Fruit fly (Drosophila melanogaster) whole organism, embryonic: ENCODE results near the gene COX7AL2.
A peak's percentile ranks its signal among the peaks of the same experiment; 100 is the strongest.

Source experiments
- Atf3 ChIP-seq: fragments of 200-800 bp; sonication (Bioruptor generic); optimal IDR thresholded peaks from 3 replicates; lab custom pipeline; 2016; ENCODE audit warnings: missing biosample characterization, missing genetic modification characterization
- CG10267 ChIP-seq: fragments of 200-800 bp; sonication (Bioruptor generic); optimal IDR thresholded peaks from 2 replicates; lab custom pipeline; 2018; ENCODE audit warnings: missing biosample characterization, mild to moderate bottlenecking, missing genetic modification characterization, moderate library complexity
- CG11398 ChIP-seq: fragments of 200-800 bp; sonication (Bioruptor generic); optimal IDR thresholded peaks from 2 replicates; lab custom pipeline; 2016; ENCODE audit warnings: missing biosample characterization, missing genetic modification characterization
- CG12391 ChIP-seq: fragments of 200-800 bp; sonication (Bioruptor generic); optimal IDR thresholded peaks from 3 replicates; lab custom pipeline; 2018; ENCODE audit warnings: missing biosample characterization, mild to moderate bottlenecking, missing genetic modification characterization, moderate library complexity
- CG14050 ChIP-seq: fragments of 200-800 bp; sonication (Bioruptor generic); IDR thresholded peaks from 3 replicates; pipeline ENCODE4 v1.3.6; 2022; ENCODE audit warnings: missing biosample characterization, missing genetic modification characterization
- CG14965 ChIP-seq: fragments of 200-800 bp; sonication (Bioruptor generic); optimal IDR thresholded peaks from 2 replicates; lab custom pipeline; 2016; ENCODE audit warnings: missing biosample characterization, missing genetic modification characterization, borderline replicate concordance
- CG1529 ChIP-seq: fragments of 200-800 bp; sonication (Bioruptor generic); optimal IDR thresholded peaks from 3 replicates; lab custom pipeline; 2018; ENCODE audit warnings: missing biosample characterization, missing genetic modification characterization
- CG15601 ChIP-seq: fragments of 200-800 bp; sonication (Bioruptor generic); optimal IDR thresholded peaks from 3 replicates; lab custom pipeline; 2019; ENCODE audit warnings: missing biosample characterization, mild to moderate bottlenecking, missing genetic modification characterization, moderate library complexity
- CG2129 ChIP-seq: fragments of 200-800 bp; sonication (Bioruptor generic); IDR thresholded peaks from 2 replicates; pipeline ENCODE4 v1.3.6; 2022; ENCODE audit warnings: missing biosample characterization, missing genetic modification characterization; ENCODE audit not compliant: partially characterized antibody
- CG32532 ChIP-seq: fragments of 200-800 bp; sonication (Bioruptor generic); IDR thresholded peaks from 2 replicates; pipeline ENCODE4 v1.3.6; 2022; ENCODE audit warnings: missing biosample characterization, missing genetic modification characterization
- CG32772 ChIP-seq: fragments of 200-800 bp; sonication (Bioruptor generic); IDR thresholded peaks from 2 replicates; pipeline ENCODE4 v1.3.6; 2022; ENCODE audit warnings: missing biosample characterization, missing genetic modification characterization
- CG4854 ChIP-seq: fragments of 200-800 bp; sonication (Bioruptor generic); optimal IDR thresholded peaks from 2 replicates; lab custom pipeline; 2016; ENCODE audit warnings: missing biosample characterization, missing genetic modification characterization, inconsistent platforms
- CG6254 ChIP-seq: fragments of 200-800 bp; sonication (Bioruptor generic); optimal IDR thresholded peaks from 3 replicates; lab custom pipeline; 2017; ENCODE audit warnings: mild to moderate bottlenecking, missing biosample characterization, missing genetic modification reagents, missing genetic modification characterization
- CG7372 ChIP-seq: fragments of 200-800 bp; sonication (Bioruptor generic); IDR thresholded peaks from 2 replicates; pipeline ENCODE4 v1.3.6; 2022; ENCODE audit warnings: missing biosample characterization, missing genetic modification characterization
- CG7928 ChIP-seq: fragments of 200-800 bp; sonication (Bioruptor generic); optimal IDR thresholded peaks from 2 replicates; lab custom pipeline; 2017; ENCODE audit warnings: missing biosample characterization, mild to moderate bottlenecking, missing genetic modification characterization
- CG8388 ChIP-seq: fragments of 200-800 bp; sonication (Bioruptor generic); optimal IDR thresholded peaks from 2 replicates; lab custom pipeline; 2019; ENCODE audit warnings: missing biosample characterization, mild to moderate bottlenecking, missing genetic modification characterization, moderate library complexity
- CG9609 ChIP-seq: fragments of 200-800 bp; sonication (Bioruptor generic); optimal IDR thresholded peaks from 3 replicates; lab custom pipeline; 2016; ENCODE audit warnings: missing biosample characterization, missing genetic modification characterization
- CG9876 ChIP-seq: fragments of 200-800 bp; sonication (Bioruptor generic); optimal IDR thresholded peaks from 2 replicates; lab custom pipeline; 2016; ENCODE audit warnings: missing biosample characterization, missing genetic modification characterization
- Dbx ChIP-seq: fragments of 200-800 bp; sonication (Bioruptor generic); IDR thresholded peaks from 3 replicates; pipeline ENCODE4 v1.3.6; 2022; ENCODE audit warnings: missing biosample characterization, missing genetic modification characterization
- Dfd ChIP-seq, 2 experiments: fragments of >200 bp; optimal IDR thresholded peaks; 2 replicates each; lab custom pipeline; 2017; ENCODE audit warnings: missing biosample characterization in 2 of 2, missing genetic modification characterization in 2 of 2
- Doc2 ChIP-seq: fragments of 200-800 bp; sonication (Bioruptor generic); IDR thresholded peaks from 2 replicates; pipeline ENCODE4 v1.3.6; 2022; ENCODE audit warnings: missing biosample characterization, missing genetic modification characterization
- Dp ChIP-seq: fragments of 200-800 bp; sonication (Bioruptor generic); optimal IDR thresholded peaks from 2 replicates; lab custom pipeline; 2018; ENCODE audit warnings: missing biosample characterization, mild to moderate bottlenecking, missing genetic modification characterization, moderate library complexity
- Hmr ChIP-seq: fragments of 200-800 bp; sonication (Bioruptor generic); optimal IDR thresholded peaks from 3 replicates; lab custom pipeline; 2017; ENCODE audit warnings: mild to moderate bottlenecking, missing biosample characterization, missing genetic modification reagents, missing genetic modification characterization
- Meics ChIP-seq: fragments of 200-800 bp; sonication (Bioruptor generic); optimal IDR thresholded peaks from 2 replicates; lab custom pipeline; 2017; ENCODE audit warnings: missing biosample characterization, mild to moderate bottlenecking, missing genetic modification characterization
- Neu2 ChIP-seq: fragments of 200-800 bp; sonication (Bioruptor generic); optimal IDR thresholded peaks from 3 replicates; lab custom pipeline; 2016; ENCODE audit warnings: missing biosample characterization, missing genetic modification characterization, borderline replicate concordance
- Sin3A ChIP-seq: fragments of >200 bp; optimal IDR thresholded peaks from 2 replicates; lab custom pipeline; 2018
- aop ChIP-seq: fragments of 200-800 bp; sonication (Bioruptor generic); IDR thresholded peaks from 2 replicates; pipeline ENCODE4 v1.3.6; 2022; ENCODE audit warnings: missing biosample characterization, missing genetic modification characterization
- az2 ChIP-seq: fragments of 200-800 bp; sonication (Bioruptor generic); optimal IDR thresholded peaks from 3 replicates; lab custom pipeline; 2016; ENCODE audit warnings: missing biosample characterization, missing genetic modification characterization
- bcd ChIP-seq: fragments of 200-800 bp; sonication (Bioruptor generic); optimal IDR thresholded peaks from 2 replicates; lab custom pipeline; 2017; ENCODE audit warnings: missing biosample characterization, mild to moderate bottlenecking, missing genetic modification characterization
- croc ChIP-seq: fragments of 200-800 bp; sonication (Bioruptor generic); conservative IDR thresholded peaks from 3 replicates; pipeline ENCODE4 v1.3.6; 2022; ENCODE audit warnings: missing biosample characterization, missing genetic modification characterization
- crp ChIP-seq, 2 experiments: fragments of 200-800 bp; sonication (Bioruptor generic); optimal IDR thresholded peaks; 2 replicates in 1 of 2; 3 replicates in 1 of 2; lab custom pipeline; 2017; ENCODE audit warnings: missing biosample characterization in 2 of 2, missing genetic modification characterization in 2 of 2, mild to moderate bottlenecking in 1 of 2, moderate library complexity in 1 of 2
- danr ChIP-seq: fragments of 200-800 bp; sonication (Bioruptor generic); IDR thresholded peaks from 2 replicates; pipeline ENCODE4 v1.3.6; 2022; ENCODE audit warnings: missing biosample characterization, missing genetic modification characterization
- disco-r ChIP-seq: fragments of 200-800 bp; sonication (Bioruptor generic); optimal IDR thresholded peaks from 2 replicates; lab custom pipeline; 2016; ENCODE audit warnings: missing biosample characterization, missing genetic modification characterization
- dm ChIP-seq: fragments of 200-800 bp; sonication (Bioruptor generic); optimal IDR thresholded peaks from 3 replicates; lab custom pipeline; 2016; ENCODE audit warnings: missing biosample characterization, missing genetic modification characterization
- dmrt99B ChIP-seq: fragments of 200-800 bp; sonication (Bioruptor generic); optimal IDR thresholded peaks from 2 replicates; lab custom pipeline; 2018; ENCODE audit warnings: missing biosample characterization, mild to moderate bottlenecking, missing genetic modification characterization, moderate library complexity
- fru ChIP-seq: fragments of >200 bp; optimal IDR thresholded peaks from 2 replicates; lab custom pipeline; 2017
- gfzf ChIP-seq: fragments of 200-800 bp; sonication (Bioruptor generic); optimal IDR thresholded peaks from 2 replicates; lab custom pipeline; 2016; ENCODE audit warnings: missing biosample characterization, mild to moderate bottlenecking, missing genetic modification characterization, moderate library complexity
- gsb-n ChIP-seq: fragments of 200-800 bp; sonication (Bioruptor generic); optimal IDR thresholded peaks from 3 replicates; lab custom pipeline; 2018; ENCODE audit warnings: missing biosample characterization, mild to moderate bottlenecking, missing genetic modification characterization
- luna ChIP-seq: fragments of 200-800 bp; sonication (Bioruptor generic); optimal IDR thresholded peaks from 2 replicates; lab custom pipeline; 2016; ENCODE audit warnings: missing biosample characterization, missing genetic modification characterization
- mld ChIP-seq: fragments of 200-800 bp; sonication (Bioruptor generic); IDR thresholded peaks from 3 replicates; pipeline ENCODE4 v1.3.6; 2022; ENCODE audit warnings: missing biosample characterization, missing genetic modification characterization; ENCODE audit not compliant: partially characterized antibody
- pnt ChIP-seq: fragments of 200-800 bp; sonication (Bioruptor generic); optimal IDR thresholded peaks from 3 replicates; lab custom pipeline; 2016; ENCODE audit warnings: missing biosample characterization, missing genetic modification characterization
- ranshi ChIP-seq: fragments of 200-800 bp; sonication (Bioruptor generic); IDR thresholded peaks from 2 replicates; pipeline ENCODE4 v1.3.6; 2022; ENCODE audit warnings: missing biosample characterization, missing genetic modification characterization
- sim ChIP-seq: fragments of 200-800 bp; sonication (Bioruptor generic); IDR thresholded peaks from 2 replicates; pipeline ENCODE4 v1.3.6; 2022; ENCODE audit warnings: missing biosample characterization, missing genetic modification characterization
- slou ChIP-seq: fragments of 200-800 bp; sonication (Bioruptor generic); optimal IDR thresholded peaks from 3 replicates; lab custom pipeline; 2016; ENCODE audit warnings: missing biosample characterization, missing genetic modification characterization
- sr ChIP-seq: fragments of 200-800 bp; sonication (Bioruptor generic); IDR thresholded peaks from 3 replicates; pipeline ENCODE4 v1.3.6; 2022; ENCODE audit warnings: missing biosample characterization, missing genetic modification characterization
- tll ChIP-seq, 2 experiments: fragments of 200-800 bp in 1 of 2; fragments of >200 bp in 1 of 2; sonication (Bioruptor generic) in 1 of 2; optimal IDR thresholded peaks; 2 replicates each; lab custom pipeline; 2017 to 2019; ENCODE audit warnings: missing biosample characterization in 2 of 2, missing genetic modification characterization in 2 of 2, mild to moderate bottlenecking in 1 of 2, moderate library complexity in 1 of 2
- z ChIP-seq: fragments of 200-800 bp; sonication (Bioruptor generic); IDR thresholded peaks from 3 replicates; pipeline ENCODE4 v1.3.6; 2022; ENCODE audit warnings: missing biosample characterization, missing genetic modification characterization
- zf30C ChIP-seq: fragments of 200-800 bp; sonication (Bioruptor generic); optimal IDR thresholded peaks from 3 replicates; lab custom pipeline; 2018; ENCODE audit warnings: missing biosample characterization, mild to moderate bottlenecking, missing genetic modification characterization

Gene COX7AL2

dm6 chr2L:2180120-2180539, 17.6 kb downstream of the COX7AL2 start (continued):
- TF ChIP-seq ranshi (GFP tag; lab: Robert Waterston, UW) (peak; percentile 91), croc (GFP tag; lab: Robert Waterston, UW) (peak; percentile 88), dmrt99B (tag; lab: Kevin White, UChicago) (peak; percentile 96), slou (GFP tag; lab: Kevin White, UChicago) (peak; percentile 51), sr (peak; percentile 87), az2 (GFP tag; lab: Kevin White, UChicago) (peak; percentile 90), tll (GFP tag; optimal IDR thresholded peaks at IDR 0.05; lab: Kevin White, UChicago) (peak in 1 of 2 experiments; percentile 31), CG15601 (tag; lab: Kevin White, UChicago) (peak; percentile 94), z (GFP tag; lab: Robert Waterston, UW) (peak; percentile 71; the same call in 2 of the 3 replicates), aop (GFP tag; lab: Robert Waterston, UW) (peak; percentile 93), CG2129 (GFP tag; lab: Robert Waterston, UW) (no peak), gsb-n (peak; percentile 93), dm (peak; percentile 58), CG12391 (tag; lab: Kevin White, UChicago) (peak; percentile 94), Dbx (GFP tag; lab: Robert Waterston, UW) (peak; percentile 84), fru (no peak), CG9609 (GFP tag; lab: Kevin White, UChicago) (peak; percentile 78), Dp (GFP tag; lab: Kevin White, UChicago) (no peak), CG4854 (GFP tag; lab: Kevin White, UChicago) (peak; percentile 80), Neu2 (GFP tag; lab: Kevin White, UChicago) (no peak), Dfd (GFP tag; optimal IDR thresholded peaks at IDR 0.05; lab: Kevin White, UChicago) (no peak), CG8388 (peak; percentile 94), Sin3A (lab: Kevin White, UChicago) (no peak), mld (GFP tag; lab: Robert Waterston, UW) (no peak), luna (GFP tag; lab: Kevin White, UChicago) (no peak), CG14965 (GFP tag; lab: Kevin White, UChicago) (peak; percentile 21), CG11398 (GFP tag; lab: Kevin White, UChicago) (peak; percentile 72), gfzf (GFP tag; lab: Kevin White, UChicago) (no peak), Atf3 (peak; percentile 64), bcd (GFP tag; lab: Kevin White, UChicago) (peak; percentile 90), Meics (GFP tag; lab: Kevin White, UChicago) (peak; percentile 79), crp (GFP tag; optimal IDR thresholded peaks at IDR 0.05; lab: Kevin White, UChicago) (peak in 1 of 2 experiments; percentile 37), CG7372 (GFP tag; lab: Robert Waterston, UW) (peak; percentile 87), CG32772 (GFP tag; lab: Robert Waterston, UW) (peak; percentile 90), CG10267 (peak; percentile 89), danr (GFP tag; lab: Robert Waterston, UW) (peak; percentile 70), pnt (peak; percentile 74), Hmr (peak; percentile 82), zf30C (peak; percentile 76), sim (peak; percentile 76), Doc2 (GFP tag; lab: Robert Waterston, UW) (0 out of 2 replicates have a peak, but pooled peaks have one; percentile 17), CG1529 (GFP tag; lab: Kevin White, UChicago) (peak; percentile 85), disco-r (GFP tag; lab: Kevin White, UChicago) (peak; percentile 34), CG14050 (GFP tag; lab: Robert Waterston, UW) (peak; percentile 80), CG32532 (GFP tag; lab: Robert Waterston, UW) (peak; percentile 89), CG9876 (peak; percentile 34), CG6254 (peak; percentile 84), CG7928 (GFP tag; lab: Kevin White, UChicago) (peak; percentile 27)
